Fruit fly (Drosophila melanogaster) whole organism, embryonic: ENCODE measurements around the gene CG15461.
"Not testable (repeated sequence)": the region's sequence is repeated elsewhere in the genome, so short reads cannot be mapped to it uniquely, and the experiment has no call there.

ENCODE experiments used
- CG13775 ChIP-seq: fragments of 200-800 bp; sonication (Bioruptor generic); optimal IDR thresholded peaks from 3 replicates; lab custom pipeline; 2017; ENCODE audit warnings: missing biosample characterization, mild to moderate bottlenecking, missing genetic modification characterization
- CG1792 ChIP-seq: fragments of 200-800 bp; sonication (Bioruptor generic); optimal IDR thresholded peaks from 2 replicates; lab custom pipeline; 2016; ENCODE audit warnings: missing biosample characterization, missing genetic modification characterization
- CG2875 ChIP-seq: fragments of 200-800 bp; sonication (Bioruptor generic); optimal IDR thresholded peaks from 2 replicates; lab custom pipeline; 2017; ENCODE audit warnings: missing biosample characterization, mild to moderate bottlenecking, missing genetic modification characterization, missing genetic modification reagents
- CG3847 ChIP-seq: fragments of 200-800 bp; sonication (Bioruptor generic); IDR thresholded peaks from 2 replicates; pipeline ENCODE4 v1.3.6; 2022; ENCODE audit warnings: missing biosample characterization, missing genetic modification characterization
- CG5180 ChIP-seq: fragments of 200-800 bp; sonication (Bioruptor generic); optimal IDR thresholded peaks from 3 replicates; lab custom pipeline; 2017; ENCODE audit warnings: missing biosample characterization, missing genetic modification characterization, mild to moderate bottlenecking, moderate library complexity, missing genetic modification reagents
- CG9797 ChIP-seq: fragments of 200-800 bp; sonication (Bioruptor generic); optimal IDR thresholded peaks from 3 replicates; lab custom pipeline; 2018; ENCODE audit warnings: missing biosample characterization, mild to moderate bottlenecking, missing genetic modification characterization
- CHES-1-like ChIP-seq: fragments of 200-800 bp; sonication (Bioruptor generic); optimal IDR thresholded peaks from 2 replicates; lab custom pipeline; 2016; ENCODE audit warnings: missing biosample characterization, missing genetic modification characterization
- Dp ChIP-seq: fragments of 200-800 bp; sonication (Bioruptor generic); optimal IDR thresholded peaks from 2 replicates; lab custom pipeline; 2018; ENCODE audit warnings: missing biosample characterization, mild to moderate bottlenecking, missing genetic modification characterization, moderate library complexity
- disco-r ChIP-seq: fragments of 200-800 bp; sonication (Bioruptor generic); optimal IDR thresholded peaks from 2 replicates; lab custom pipeline; 2016; ENCODE audit warnings: missing biosample characterization, missing genetic modification characterization
- fd96Cb ChIP-seq: fragments of 200-800 bp; sonication (Bioruptor generic); optimal IDR thresholded peaks from 2 replicates; lab custom pipeline; 2018; ENCODE audit warnings: missing biosample characterization, mild to moderate bottlenecking, missing genetic modification characterization, moderate library complexity
- sqz ChIP-seq: fragments of 200-800 bp; sonication (Bioruptor generic); optimal IDR thresholded peaks from 3 replicates; lab custom pipeline; 2018; ENCODE audit warnings: missing biosample characterization, mild to moderate bottlenecking, missing genetic modification characterization

- TF ChIP-seq sqz; CG1792 (GFP tag; lab: Kevin White, UChicago); CG5180 (GFP tag; lab: Kevin White, UChicago); CG3847 (GFP tag; lab: Robert Waterston, UW); disco-r (GFP tag; lab: Kevin White, UChicago); Dp; CG13775 (GFP tag; lab: Kevin White, UChicago); CG2875; CHES-1-like; CG9797 (GFP tag; lab: Kevin White, UChicago); fd96Cb (tag; lab: Kevin White, UChicago): not testable (repeated sequence)
Measured at dm6 chrX:20446071-20446470, 39.9 kb upstream of the CG15461 start, which contains the start of gene CG42578.
